Fruit fly (Drosophila melanogaster): ENCODE measurements around the gene CG17715.
"Not testable (repeated sequence)": the region's sequence is repeated elsewhere in the genome, so short reads cannot be mapped to it uniquely, and the experiment has no call there.

Gene CG17715

dm6 chr2L:22843920-22844319 is at the start of gene CG17715:
CG17715 (plus strand) TSS chr2L:22844220.
- not testable (repeated sequence) for TF ChIP-seq EcR (GFP tag; optimal IDR thresholded peaks at IDR 0.05); Dll (optimal IDR thresholded peaks at IDR 0.05); usp (GFP tag; optimal IDR thresholded peaks at IDR 0.05)

- not testable (repeated sequence) for TF ChIP-seq pan, CG8478, psq (optimal IDR thresholded peaks at IDR 0.05)
These were observed 45.8 kb upstream of the CG17715 start, which contains the start of gene CG40439 for dm6 chr2L:22798269-22798668. CG40439 (minus strand) TSS chr2L:22798276.

Measured in whole organism.